Worm (Caenorhabditis elegans) whole organism, L1 larva: ENCODE measurements around the gene lbp-2.

Experiments
- C34B4.2 ChIP-seq: sonication (generic microtip); optimal IDR thresholded peaks from 2 replicates; lab custom pipeline; 2017; ENCODE audit warnings: mild to moderate bottlenecking, missing genetic modification characterization, missing compliant biosample characterization
- F16B12.6 ChIP-seq: fragments of 150-350 bp; optimal IDR thresholded peaks from 2 replicates; lab custom pipeline; 2014; ENCODE audit warnings: missing biosample characterization, missing genetic modification characterization
- aha-1 ChIP-seq: fragments of 150-350 bp; optimal IDR thresholded peaks from 2 replicates; lab custom pipeline; 2014; ENCODE audit warnings: missing biosample characterization, missing genetic modification characterization
- blmp-1 ChIP-seq: fragments of 150-350 bp; optimal IDR thresholded peaks from 2 replicates; lab custom pipeline; 2014; ENCODE audit warnings: missing biosample characterization, missing genetic modification characterization
- ceh-63 ChIP-seq: fragments of 200-800 bp; sonication (Bioruptor generic); optimal IDR thresholded peaks from 2 replicates; lab custom pipeline; 2018; ENCODE audit warnings: mild to moderate bottlenecking, missing genetic modification characterization, missing compliant biosample characterization
- ceh-8 ChIP-seq: fragments of 200-800 bp; sonication (Bioruptor generic); optimal IDR thresholded peaks from 2 replicates; lab custom pipeline; 2018; ENCODE audit warnings: mild to moderate bottlenecking, missing genetic modification characterization, moderate library complexity, missing compliant biosample characterization
- ceh-82 ChIP-seq, 3 experiments: fragments of 150-350 bp in 1 of 3; sonication (generic microtip) in 2 of 3; optimal IDR thresholded peaks; 2 replicates each; lab custom pipeline; 2014 to 2017; ENCODE audit warnings: missing biosample characterization in 3 of 3, missing genetic modification characterization in 3 of 3
- ceh-88 ChIP-seq: fragments of 200-800 bp; sonication (Bioruptor generic); IDR thresholded peaks from 2 replicates; pipeline ENCODE4 v1.3.6; 2022; ENCODE audit warnings: missing genetic modification characterization, missing compliant biosample characterization
- ceh-90 ChIP-seq: sonication (generic microtip); optimal IDR thresholded peaks from 2 replicates; lab custom pipeline; 2016; ENCODE audit warnings: missing genetic modification characterization, missing compliant biosample characterization
- efl-3 ChIP-seq: fragments of 200-800 bp; sonication (Bioruptor generic); optimal IDR thresholded peaks from 2 replicates; lab custom pipeline; 2018; ENCODE audit warnings: mild to moderate bottlenecking, missing genetic modification characterization, missing compliant biosample characterization
- elt-2 ChIP-seq: sonication (generic microtip); optimal IDR thresholded peaks from 2 replicates; lab custom pipeline; 2016; ENCODE audit warnings: missing genetic modification characterization, mild to moderate bottlenecking, inconsistent platforms, missing compliant biosample characterization, missing genetic modification reagents
- elt-3 ChIP-seq, 6 experiments: fragments of 150-350 bp in 1 of 6; sonication (generic microtip); optimal IDR thresholded peaks; 2 replicates each; lab custom pipeline; 2017 to 2018; ENCODE audit warnings: missing biosample characterization in 6 of 6, missing genetic modification characterization in 6 of 6, inconsistent platforms in 1 of 6
- fkh-10 ChIP-seq: sonication (generic microtip); optimal IDR thresholded peaks from 2 replicates; lab custom pipeline; 2017; ENCODE audit warnings: missing biosample characterization, missing genetic modification reagents, missing genetic modification characterization
- fkh-4 ChIP-seq: sonication (generic microtip); optimal IDR thresholded peaks from 2 replicates; lab custom pipeline; 2016; ENCODE audit warnings: missing compliant biosample characterization, missing genetic modification characterization, borderline replicate concordance
- fkh-8 ChIP-seq: sonication (generic microtip); optimal IDR thresholded peaks from 2 replicates; lab custom pipeline; 2016; ENCODE audit warnings: mild to moderate bottlenecking, missing genetic modification characterization, missing compliant biosample characterization
- isw-1 ChIP-seq: fragments of 200-800 bp; sonication (Bioruptor generic); IDR thresholded peaks from 2 replicates; pipeline ENCODE4 v1.3.6; 2022; ENCODE audit warnings: missing genetic modification characterization, missing compliant biosample characterization
- lin-14 ChIP-seq: fragments of 200-800 bp; sonication (Bioruptor generic); optimal IDR thresholded peaks from 2 replicates; lab custom pipeline; 2018; ENCODE audit warnings: mild to moderate bottlenecking, missing genetic modification characterization, moderate library complexity, missing compliant biosample characterization
- lin-35 ChIP-seq, 2 experiments: fragments of 150-350 bp; optimal IDR thresholded peaks; 2 replicates each; lab custom pipeline; 2014; ENCODE audit warnings: missing biosample characterization in 2 of 2, missing genetic modification characterization in 2 of 2, missing genetic modification reagents in 2 of 2
- mab-9 ChIP-seq: fragments of 200-800 bp; sonication (Bioruptor generic); IDR thresholded peaks from 2 replicates; pipeline ENCODE4 v1.3.6; 2022; ENCODE audit warnings: missing genetic modification reagents, missing genetic modification characterization, missing compliant biosample characterization
- mdl-1 ChIP-seq, 2 experiments: fragments of 150-350 bp; optimal IDR thresholded peaks; 2 replicates each; lab custom pipeline; 2014 to 2017; ENCODE audit warnings: missing biosample characterization in 2 of 2, missing genetic modification characterization in 2 of 2, inconsistent platforms in 1 of 2
- nhr-19 ChIP-seq: fragments of 200-800 bp; sonication (Bioruptor generic); conservative IDR thresholded peaks from 2 replicates; pipeline ENCODE4 v1.3.6; 2022; ENCODE audit warnings: missing genetic modification characterization, missing compliant biosample characterization
- nhr-20 ChIP-seq: sonication (generic microtip); optimal IDR thresholded peaks from 2 replicates; lab custom pipeline; 2016; ENCODE audit warnings: mild to moderate bottlenecking, missing genetic modification characterization, missing compliant biosample characterization
- nhr-237 ChIP-seq: fragments of 150-350 bp; optimal IDR thresholded peaks from 2 replicates; lab custom pipeline; 2014; ENCODE audit warnings: missing biosample characterization, missing genetic modification characterization
- nhr-28 ChIP-seq: fragments of 150-350 bp; optimal IDR thresholded peaks from 2 replicates; lab custom pipeline; 2014; ENCODE audit warnings: missing biosample characterization, missing genetic modification characterization
- nhr-71 ChIP-seq: sonication (generic microtip); optimal IDR thresholded peaks from 2 replicates; lab custom pipeline; 2016; ENCODE audit warnings: mild to moderate bottlenecking, missing genetic modification characterization, moderate library complexity, missing compliant biosample characterization
- nhr-84 ChIP-seq: sonication (generic microtip); optimal IDR thresholded peaks from 2 replicates; lab custom pipeline; 2017; ENCODE audit warnings: missing biosample characterization, missing genetic modification characterization
- nhr-90 ChIP-seq: sonication (generic microtip); optimal IDR thresholded peaks from 2 replicates; lab custom pipeline; 2016; ENCODE audit warnings: mild to moderate bottlenecking, missing genetic modification characterization, missing compliant biosample characterization; ENCODE audit not compliant: poor library complexity
- pag-3 ChIP-seq: sonication (generic microtip); optimal IDR thresholded peaks from 2 replicates; lab custom pipeline; 2017; ENCODE audit warnings: missing genetic modification characterization, mild to moderate bottlenecking, missing compliant biosample characterization, antibody characterized with exemption, borderline replicate concordance; ENCODE audit not compliant: insufficient read depth
- pax-3 ChIP-seq: fragments of 200-800 bp; sonication (Bioruptor generic); optimal IDR thresholded peaks from 2 replicates; lab custom pipeline; 2018; ENCODE audit warnings: mild to moderate bottlenecking, missing genetic modification characterization, moderate library complexity, missing compliant biosample characterization
- snpc-4 ChIP-seq: fragments of 150-350 bp; optimal IDR thresholded peaks from 2 replicates; lab custom pipeline; 2014; ENCODE audit warnings: missing biosample characterization, missing genetic modification characterization
- swsn-7 ChIP-seq: sonication (generic microtip); optimal IDR thresholded peaks from 2 replicates; lab custom pipeline; 2016; ENCODE audit warnings: missing genetic modification characterization, missing compliant biosample characterization
- tbx-2 ChIP-seq: sonication (generic microtip); optimal IDR thresholded peaks from 2 replicates; lab custom pipeline; 2016; ENCODE audit warnings: missing genetic modification characterization, missing compliant biosample characterization
- tlp-1 ChIP-seq: fragments of 150-350 bp; optimal IDR thresholded peaks from 2 replicates; lab custom pipeline; 2014; ENCODE audit warnings: missing biosample characterization, missing genetic modification characterization
- unc-30 ChIP-seq: sonication (generic microtip); optimal IDR thresholded peaks from 2 replicates; lab custom pipeline; 2017; ENCODE audit warnings: missing biosample characterization, missing genetic modification characterization
- unc-62 ChIP-seq: fragments of 150-350 bp; optimal IDR thresholded peaks from 2 replicates; lab custom pipeline; 2014; ENCODE audit warnings: missing biosample characterization, missing genetic modification reagents, missing genetic modification characterization
- unc-86 ChIP-seq: sonication (generic microtip); optimal IDR thresholded peaks from 2 replicates; lab custom pipeline; 2016; ENCODE audit warnings: missing genetic modification characterization, missing compliant biosample characterization
- unc-98 ChIP-seq: fragments of 200-800 bp; sonication (Bioruptor generic); IDR thresholded peaks from 2 replicates; pipeline ENCODE4 v1.3.6; 2022; ENCODE audit warnings: missing genetic modification characterization, missing compliant biosample characterization
- ztf-11 ChIP-seq, 2 experiments: sonication (generic microtip); optimal IDR thresholded peaks; 2 replicates each; lab custom pipeline; 2016 to 2017; ENCODE audit warnings: missing genetic modification characterization in 2 of 2, missing biosample characterization in 1 of 2, missing compliant biosample characterization in 1 of 2

The lbp-2 gene

ce11 chrX:3272580-3272979 lies 12.2 kb downstream of the lbp-2 start, which contains the start of gene K09C4.7:
K09C4.7 (plus strand) TSS chrX:3272880.
- no peak for TF ChIP-seq C34B4.2 (tag; lab: Kevin White, UChicago)
- no peak for TF ChIP-seq pax-3 (tag; lab: Kevin White, UChicago)
- no peak for TF ChIP-seq nhr-28 (tag; lab: Kevin White, UChicago)

- TF ChIP-seq nhr-19 (GFP tag; lab: Robert Waterston, UW) = no peak
- TF ChIP-seq ceh-88 (GFP tag; lab: Robert Waterston, UW) = no peak
- no peak for TF ChIP-seq pax-3 (tag; lab: Kevin White, UChicago)
- no peak for TF ChIP-seq ceh-63 (GFP tag; lab: Kevin White, UChicago)
- TF ChIP-seq F16B12.6 (tag; lab: Kevin White, UChicago) = no peak
- no peak for TF ChIP-seq efl-3 (GFP tag; lab: Kevin White, UChicago)
- no peak for TF ChIP-seq nhr-84
- no peak for TF ChIP-seq tlp-1 (tag; lab: Kevin White, UChicago)
- no peak for TF ChIP-seq elt-3 (tag; optimal IDR thresholded peaks at IDR 0.05; lab: Kevin White, UChicago)
- no peak for TF ChIP-seq isw-1 (GFP tag; lab: Robert Waterston, UW)
- TF ChIP-seq ceh-82 (tag; optimal IDR thresholded peaks at IDR 0.05; lab: Kevin White, UChicago) = no peak
- TF ChIP-seq C34B4.2 (tag; lab: Kevin White, UChicago) = no peak
- TF ChIP-seq aha-1 (tag; lab: Kevin White, UChicago) = no peak
- no peak for TF ChIP-seq unc-30
- TF ChIP-seq lin-35 (GFP tag; optimal IDR thresholded peaks at IDR 0.05; lab: Kevin White, UChicago) = no peak
- TF ChIP-seq ceh-8 (GFP tag; lab: Kevin White, UChicago) = no peak
Observed at ce11 chrX:3280130-3280529, 19.7 kb downstream of the lbp-2 start, which contains the start of gene K09C4.10. K09C4.10 (minus strand) TSS chrX:3280230.

ce11 chrX:3282306-3282705 lies 21.9 kb downstream of the lbp-2 start, which contains the start of gene K09C4.5:
K09C4.5 (plus strand) TSS chrX:3282631.
- peak; percentile 26 for TF ChIP-seq elt-2
- no peak for TF ChIP-seq fkh-10
- TF ChIP-seq, all 84 proteins: peak for 1

ce11 chrX:3283189-3283588 lies 22.8 kb downstream of the lbp-2 start:
- TF ChIP-seq ceh-88 (GFP tag; lab: Robert Waterston, UW) = no peak
- no peak for TF ChIP-seq snpc-4 (tag; lab: Kevin White, UChicago)
- TF ChIP-seq unc-30 = no peak
- peak; percentile 10 for TF ChIP-seq nhr-71 (tag; lab: Kevin White, UChicago)
- peak; percentile 67 for TF ChIP-seq elt-2
- no peak for TF ChIP-seq mab-9 (GFP tag; lab: Robert Waterston, UW)
- TF ChIP-seq nhr-90 = no peak
- TF ChIP-seq, all 84 proteins: peak for 2

- TF ChIP-seq nhr-71 (tag; lab: Kevin White, UChicago) (no peak), unc-98 (GFP tag; lab: Robert Waterston, UW) (no peak), tbx-2 (tag; lab: Kevin White, UChicago) (no peak), ceh-82 (tag; optimal IDR thresholded peaks at IDR 0.05; lab: Kevin White, UChicago) (no peak), blmp-1 (tag; lab: Kevin White, UChicago) (no peak), nhr-237 (no peak), swsn-7 (no peak), nhr-20 (tag; lab: Kevin White, UChicago) (no peak), ztf-11 (tag; optimal IDR thresholded peaks at IDR 0.05; lab: Kevin White, UChicago) (no peak), fkh-4 (no peak), ceh-90 (tag; lab: Kevin White, UChicago) (no peak), unc-62 (GFP tag; lab: Kevin White, UChicago) (no peak), nhr-28 (tag; lab: Kevin White, UChicago) (no peak), fkh-8 (tag; lab: Kevin White, UChicago) (no peak), unc-86 (tag; lab: Kevin White, UChicago) (no peak), mdl-1 (tag; optimal IDR thresholded peaks at IDR 0.05; lab: Kevin White, UChicago) (no peak), lin-14 (GFP tag; lab: Kevin White, UChicago) (no peak), pag-3 (tag; lab: Kevin White, UChicago) (no peak)
- TF ChIP-seq, all 84 proteins: peak for 0
Observed at ce11 chrX:3284967-3285366, 24.6 kb downstream of the lbp-2 start.
